Fruit fly (Drosophila melanogaster): ENCODE data around the gene CG18641.

DNA sequence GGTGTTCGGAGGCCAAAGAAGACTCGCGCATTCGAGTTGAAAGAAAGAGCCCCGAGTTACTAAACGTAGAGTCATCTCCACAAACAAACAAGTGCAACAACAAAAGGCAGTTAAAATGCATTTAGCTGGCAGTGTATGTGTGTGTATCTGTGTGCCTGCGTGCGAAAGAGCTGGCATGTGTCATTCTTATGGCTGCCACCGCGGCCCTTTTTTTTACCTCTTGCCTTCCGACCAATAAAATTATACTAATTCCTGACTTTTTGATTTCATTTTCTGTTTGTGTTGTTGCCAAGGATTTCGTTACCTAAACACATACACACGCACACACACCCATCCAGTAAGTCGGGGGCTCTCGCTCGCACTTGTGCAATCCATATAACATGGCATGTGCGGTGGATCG lies 34.5 kb upstream of the CG18641 start:
- no peak for TF ChIP-seq lz (GFP tag; optimal IDR thresholded peaks at IDR 0.05)
- TF ChIP-seq dsx (GFP tag; optimal IDR thresholded peaks at IDR 0.05; ENCODE audit: poor library complexity, severe bottlenecking), result no peak
- no peak for TF ChIP-seq Ets21C (GFP tag; optimal IDR thresholded peaks at IDR 0.05)
